Worm (Caenorhabditis elegans): ENCODE data around the gene Y116A8C.33.
A peak's percentile ranks its signal among the peaks of the same experiment; 100 is the strongest.

Gene Y116A8C.33

DNA sequence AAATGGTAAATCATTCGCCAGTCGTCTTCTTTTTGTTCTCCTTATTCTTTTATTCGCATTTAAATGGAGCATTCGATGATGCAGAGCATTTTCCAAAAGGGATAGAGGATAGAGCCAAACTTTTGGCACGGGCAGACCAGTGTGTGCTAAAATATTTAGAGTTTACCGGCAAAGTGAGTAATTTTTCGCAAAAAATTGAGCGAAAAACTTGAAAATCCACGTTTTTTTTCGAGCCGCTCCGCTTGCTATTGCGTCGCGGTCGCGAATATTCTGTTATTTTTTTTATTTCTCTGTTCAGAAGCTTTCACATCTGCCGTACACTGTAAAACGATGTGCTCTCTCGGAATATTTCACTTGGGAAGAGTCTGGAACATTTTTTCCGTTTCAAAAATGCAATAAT is 23.1 kb upstream of the Y116A8C.33 start, which contains the start of gene Y116A8C.43 (continued):
- no peak for TF ChIP-seq nhr-120 (GFP tag; IDR thresholded peaks at IDR 0.05)
- no peak for TF ChIP-seq T26A5.8 (tag; optimal IDR thresholded peaks at IDR 0.05)
- peak; percentile 55 for TF ChIP-seq repo-1 (tag; optimal IDR thresholded peaks at IDR 0.05)
- TF ChIP-seq Y56A3A.18 (GFP tag; IDR thresholded peaks at IDR 0.05) = 0 out of 2 replicates have a peak, but pooled peaks have one; percentile 53
- TF ChIP-seq hlh-26 (GFP tag; conservative IDR thresholded peaks at IDR 0.05) = 0 out of 2 replicates have a peak, but pooled peaks have one; percentile 29
- TF ChIP-seq die-1 (tag; optimal IDR thresholded peaks at IDR 0.05) = peak; percentile 34
- no peak for TF ChIP-seq snpc-3.4 (tag; optimal IDR thresholded peaks at IDR 0.05)
- TF ChIP-seq Y53G8AR.9 (GFP tag; conservative IDR thresholded peaks at IDR 0.05) = peak; percentile 76
- no peak for TF ChIP-seq madf-10 (tag; optimal IDR thresholded peaks at IDR 0.05)
- TF ChIP-seq F52B5.7 (tag; optimal IDR thresholded peaks at IDR 0.05) = peak; percentile 39
- TF ChIP-seq mes-4 (tag; optimal IDR thresholded peaks at IDR 0.05) = peak; percentile 31
- TF ChIP-seq hmg-1.2 (GFP tag; IDR thresholded peaks at IDR 0.05) = peak; percentile 23; the same call in 1 of the 2 replicates
- no peak for TF ChIP-seq attf-3 (GFP tag; conservative IDR thresholded peaks at IDR 0.05)
- TF ChIP-seq lin-40 (tag; optimal IDR thresholded peaks at IDR 0.05) = no peak
- peak; percentile 65; the same call in 1 of the 2 replicates for TF ChIP-seq ekl-4 (GFP tag; IDR thresholded peaks at IDR 0.05)
- peak; percentile 57 for TF ChIP-seq zim-3 (tag; optimal IDR thresholded peaks at IDR 0.05)
- peak; percentile 26 for TF ChIP-seq ceh-100 (GFP tag; IDR thresholded peaks at IDR 0.05)
- TF ChIP-seq nhr-90 (tag; optimal IDR thresholded peaks at IDR 0.05) = no peak
- no peak for TF ChIP-seq lag-1 (GFP tag; IDR thresholded peaks at IDR 0.05)
- TF ChIP-seq madf-3 (GFP tag; IDR thresholded peaks at IDR 0.05) = 0 out of 2 replicates have a peak, but pooled peaks have one; percentile 59
- no peak for TF ChIP-seq let-526 (GFP tag; IDR thresholded peaks at IDR 0.05)
- TF ChIP-seq mcd-1 (GFP tag; IDR thresholded peaks at IDR 0.05) = no peak
- TF ChIP-seq nhr-179 (tag; optimal IDR thresholded peaks at IDR 0.05) = no peak
- TF ChIP-seq madf-8 (GFP tag; conservative IDR thresholded peaks at IDR 0.05) = 0 out of 2 replicates have a peak, but pooled peaks have one; percentile 8
- TF ChIP-seq ama-1 (optimal IDR thresholded peaks at IDR 0.05) = no peak
- TF ChIP-seq ama-1 (GFP tag; optimal IDR thresholded peaks at IDR 0.05) = no peak
- TF ChIP-seq aptf-2 (GFP tag; conservative IDR thresholded peaks at IDR 0.05) = no peak
- TF ChIP-seq madf-6 (GFP tag; IDR thresholded peaks at IDR 0.05) = peak; percentile 39; the same call in 1 of the 2 replicates
- TF ChIP-seq F57C9.4 (tag; optimal IDR thresholded peaks at IDR 0.05) = peak; percentile 38
- TF ChIP-seq let-607 (tag; optimal IDR thresholded peaks at IDR 0.05) = no peak

DNA sequence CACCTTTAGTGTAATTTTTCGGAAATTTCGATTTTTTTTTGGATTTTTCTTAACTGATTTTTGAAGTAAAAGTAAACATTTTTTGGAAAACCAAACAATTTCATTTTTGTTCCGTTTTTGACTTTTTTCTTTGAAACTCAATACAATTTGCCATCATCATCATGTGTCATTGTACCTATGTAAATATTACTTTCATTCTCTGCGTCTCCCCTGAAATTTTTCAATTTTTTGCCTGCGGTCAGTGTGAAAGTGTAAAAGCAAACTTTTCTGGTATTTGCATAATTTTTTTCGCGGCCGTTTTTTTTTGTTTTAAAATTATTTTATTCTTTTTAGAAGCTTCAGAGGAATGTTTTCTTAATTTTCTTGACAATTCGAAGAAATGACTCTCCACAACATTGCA is 18.2 kb upstream of the Y116A8C.33 start, which contains the start of gene Y116A8C.29:
TSS of gene Y116A8C.29 (plus strand) at position 328 of the 400 bp plus-strand sequence.
- no peak for TF ChIP-seq attf-6 (GFP tag; IDR thresholded peaks at IDR 0.05)
- no peak for TF ChIP-seq mxl-1 (tag; optimal IDR thresholded peaks at IDR 0.05)
- TF ChIP-seq B0019.2 (GFP tag; conservative IDR thresholded peaks at IDR 0.05) = no peak
- peak; percentile 7; the same call in 1 of the 2 replicates for TF ChIP-seq hmg-1.2 (GFP tag; IDR thresholded peaks at IDR 0.05)
- no peak for TF ChIP-seq nhr-80 (tag; optimal IDR thresholded peaks at IDR 0.05)
- TF ChIP-seq aptf-3 (GFP tag; IDR thresholded peaks at IDR 0.05) = no peak
- TF ChIP-seq pha-4 (tag; optimal IDR thresholded peaks at IDR 0.05) = peak; percentile 36
- no peak for TF ChIP-seq C06A6.2 (GFP tag; conservative IDR thresholded peaks at IDR 0.05)
- TF ChIP-seq K12H6.12 (tag; optimal IDR thresholded peaks at IDR 0.05) = no peak

DNA sequence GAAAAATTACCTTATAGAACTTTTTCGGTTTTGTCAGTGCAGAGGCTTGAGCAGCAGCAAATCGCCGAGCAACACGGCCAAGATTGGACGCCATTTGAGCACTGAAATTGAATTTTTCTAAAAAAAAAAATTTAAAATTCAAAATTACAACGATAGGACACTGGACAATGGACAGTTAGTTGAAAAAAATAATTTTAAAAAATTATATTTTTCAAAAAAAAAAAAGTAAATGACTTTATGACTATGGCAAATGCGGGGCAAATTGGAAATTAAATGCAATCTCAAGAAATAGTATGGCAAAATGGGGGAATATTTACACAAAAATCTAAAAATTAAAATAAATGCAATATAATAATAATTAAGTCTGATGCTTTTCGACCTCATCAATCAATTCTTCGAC is 15.7 kb upstream of the Y116A8C.33 start, which contains the start of gene Y116A8C.27:
TSS of gene Y116A8C.27 (minus strand) at position 101 of the 400 bp plus-strand sequence.
- no peak for TF ChIP-seq somi-1 (GFP tag; optimal IDR thresholded peaks at IDR 0.05)
- no peak for TF ChIP-seq ztf-25 (GFP tag; IDR thresholded peaks at IDR 0.05)
- peak; percentile 4 for TF ChIP-seq snpc-4 (GFP tag; optimal IDR thresholded peaks at IDR 0.05)
- no peak for TF ChIP-seq snpc-4 (tag; optimal IDR thresholded peaks at IDR 0.05)
